Worm (Caenorhabditis elegans) whole organism, L3 larva: ENCODE results near the gene hlh-33.

Source experiments
- ceh-9 ChIP-seq: sonication (generic microtip); optimal IDR thresholded peaks from 2 replicates; lab custom pipeline; 2018; ENCODE audit warnings: missing biosample characterization, missing genetic modification characterization
- nhr-77 ChIP-seq: fragments of 150-350 bp; optimal IDR thresholded peaks from 2 replicates; lab custom pipeline; 2014; ENCODE audit warnings: missing biosample characterization, missing genetic modification characterization
- sea-2 ChIP-seq: fragments of 150-350 bp; sonication (generic microtip); optimal IDR thresholded peaks from 4 replicates; lab custom pipeline; 2014; ENCODE audit warnings: missing biosample characterization, missing genetic modification reagents, missing genetic modification characterization
- snpc-4 ChIP-seq: fragments of 150-350 bp; optimal IDR thresholded peaks from 2 replicates; lab custom pipeline; 2014; ENCODE audit warnings: missing biosample characterization, missing genetic modification characterization

- no peak for TF ChIP-seq sea-2 (GFP tag; lab: Kevin White, UChicago)
- no peak for TF ChIP-seq nhr-77
- no peak for TF ChIP-seq ceh-9 (tag; lab: Kevin White, UChicago)
- no peak for TF ChIP-seq snpc-4 (tag; lab: Kevin White, UChicago)
These were observed 40.9 kb upstream of the hlh-33 start for ce11 chrIII:1814285-1814684.
